Fruit fly (Drosophila melanogaster): ENCODE data around the gene TORIP.
A peak's percentile ranks its signal among the peaks of the same experiment; 100 is the strongest.

Gene TORIP

dm6 chr3L:19817807-19818531 lies 13.1 kb upstream of the TORIP start, which contains the start of the genes Fibp and Deaf1 (continued):
- TF ChIP-seq sim (GFP tag; IDR thresholded peaks at IDR 0.05) (no peak), Poxn (GFP tag; IDR thresholded peaks at IDR 0.05) (no peak), CG2678 (tag; optimal IDR thresholded peaks at IDR 0.05) (peak; percentile 80), YL-1 (GFP tag; optimal IDR thresholded peaks at IDR 0.05) (peak; percentile 53), gem (tag; optimal IDR thresholded peaks at IDR 0.05) (peak; percentile 85), CG12071 (GFP tag; optimal IDR thresholded peaks at IDR 0.05) (no peak), crc (GFP tag; optimal IDR thresholded peaks at IDR 0.05) (peak; percentile 53), CG7839 (tag; optimal IDR thresholded peaks at IDR 0.05) (peak; percentile 74), CG8478 (optimal IDR thresholded peaks at IDR 0.05) (no peak), Dek (tag; optimal IDR thresholded peaks at IDR 0.05) (peak; percentile 70), CG7745 (tag; optimal IDR thresholded peaks at IDR 0.05) (no peak), CG16863 (GFP tag; optimal IDR thresholded peaks at IDR 0.05) (peak; percentile 64), Taf1 (GFP tag; IDR thresholded peaks at IDR 0.05) (0 out of 2 replicates have a peak, but pooled peaks have one; percentile 12), Bdp1 (GFP tag; optimal IDR thresholded peaks at IDR 0.05) (peak; percentile 22), CG7963 (GFP tag; IDR thresholded peaks at IDR 0.05; ENCODE audit: partially characterized antibody) (peak; percentile 96), Gug (GFP tag; IDR thresholded peaks at IDR 0.05) (peak; percentile 93; the same call in 2 of the 4 replicates), D19B (GFP tag; optimal IDR thresholded peaks at IDR 0.05) (peak; percentile 47), Xbp1 (GFP tag; optimal IDR thresholded peaks at IDR 0.05) (peak; percentile 87), Ravus (GFP tag; IDR thresholded peaks at IDR 0.05) (no peak; the same call in 1 of the 2 replicates), Dll (GFP tag; IDR thresholded peaks at IDR 0.05; ENCODE audit: partially characterized antibody) (peak; percentile 95), Opbp (GFP tag; IDR thresholded peaks at IDR 0.05; ENCODE audit: partially characterized antibody) (peak; percentile 98), pnt (GFP tag; optimal IDR thresholded peaks at IDR 0.05) (peak; percentile 80), CG12104 (GFP tag; optimal IDR thresholded peaks at IDR 0.05) (peak; percentile 74), CG17912 (GFP tag; optimal IDR thresholded peaks at IDR 0.05) (no peak), org-1 (GFP tag; optimal IDR thresholded peaks at IDR 0.05) (no peak), NfI (GFP tag; optimal IDR thresholded peaks at IDR 0.05) (peak; percentile 70), CG11504 (tag; optimal IDR thresholded peaks at IDR 0.05) (peak; percentile 79), CG2129 (GFP tag; IDR thresholded peaks at IDR 0.05; ENCODE audit: partially characterized antibody) (peak; percentile 89), ap (GFP tag; IDR thresholded peaks at IDR 0.05) (peak; percentile 44; the same call in 1 of the 2 replicates), CG2889 (GFP tag; IDR thresholded peaks at IDR 0.05) (peak; percentile 62; the same call in 1 of the 3 replicates), Lhr (GFP tag; optimal IDR thresholded peaks at IDR 0.05) (peak; percentile 68), CG2120 (GFP tag; optimal IDR thresholded peaks at IDR 0.05) (peak; percentile 90), CG10431 (GFP tag; optimal IDR thresholded peaks at IDR 0.05) (peak; percentile 32), D (optimal IDR thresholded peaks at IDR 0.05) (no peak), D (GFP tag; optimal IDR thresholded peaks at IDR 0.05) (peak; percentile 50), mirr (GFP tag; optimal IDR thresholded peaks at IDR 0.05) (peak; percentile 54), sr (GFP tag; IDR thresholded peaks at IDR 0.05) (no peak), ab (GFP tag; optimal IDR thresholded peaks at IDR 0.05) (peak; percentile 52), gt (GFP tag; IDR thresholded peaks at IDR 0.05) (no peak), trem (tag; optimal IDR thresholded peaks at IDR 0.05) (peak; percentile 67), Ets65A (GFP tag) (peak; percentile 98), Adf1 (GFP tag; IDR thresholded peaks at IDR 0.05) (no peak; the same call in 1 of the 2 replicates), GATAe (GFP tag; conservative IDR thresholded peaks at IDR 0.05) (no peak; the same call in 1 of the 2 replicates), ro (GFP tag; IDR thresholded peaks at IDR 0.05) (no peak), CG3995 (GFP tag; optimal IDR thresholded peaks at IDR 0.05) (peak; percentile 50), nom (GFP tag; optimal IDR thresholded peaks at IDR 0.05) (no peak), br (optimal IDR thresholded peaks at IDR 0.05) (no peak), fd64A (GFP tag; optimal IDR thresholded peaks at IDR 0.05) (no peak), CG11456 (GFP tag; IDR thresholded peaks at IDR 0.05) (peak; percentile 81), CG16815 (GFP tag; optimal IDR thresholded peaks at IDR 0.05) (peak; percentile 74)
